Fruit fly (Drosophila melanogaster): ENCODE measurements around the gene Cpr67Fa2.

The Cpr67Fa2 gene

DNA sequence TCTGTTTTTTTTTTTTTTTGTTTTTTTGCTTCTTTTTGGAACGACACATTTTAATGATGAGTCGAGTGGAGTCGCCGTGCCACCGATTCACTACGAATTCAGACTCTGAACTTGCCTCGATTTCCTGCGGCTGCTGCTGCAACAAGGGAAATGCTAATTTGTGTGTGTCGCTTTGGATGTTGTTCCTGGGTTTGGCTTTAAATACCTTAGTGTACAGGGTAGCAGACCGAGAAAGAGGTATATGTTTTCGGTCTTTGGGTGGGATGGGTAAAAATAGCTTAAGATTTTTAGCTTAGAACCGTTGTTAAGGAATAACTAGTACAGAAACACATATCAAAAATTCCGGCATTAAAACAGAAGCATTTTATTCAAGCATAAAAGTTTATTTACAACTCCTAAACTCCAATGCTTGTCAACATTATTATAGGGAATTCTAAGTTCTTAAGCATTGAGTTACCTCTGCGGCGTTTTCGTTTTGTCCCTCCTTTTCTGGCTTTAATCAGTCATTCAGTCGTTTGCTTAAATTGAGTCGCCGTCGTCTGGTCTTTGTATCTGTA lies 43.5 kb downstream of the Cpr67Fa2 start (continued):
- TF ChIP-seq pdm3 (GFP tag; optimal IDR thresholded peaks at IDR 0.05) (no peak), spab (GFP tag; optimal IDR thresholded peaks at IDR 0.05) (no peak), CG6792 (GFP tag; optimal IDR thresholded peaks at IDR 0.05) (peak; percentile 13), Hr4 (GFP tag; optimal IDR thresholded peaks at IDR 0.05) (no peak), CG6808 (GFP tag; optimal IDR thresholded peaks at IDR 0.05) (no peak), Hr39 (GFP tag; optimal IDR thresholded peaks at IDR 0.05) (peak; percentile 51), acj6 (GFP tag; optimal IDR thresholded peaks at IDR 0.05) (peak; percentile 13), CG16779 (tag; optimal IDR thresholded peaks at IDR 0.05) (no peak), CG8119 (GFP tag; IDR thresholded peaks at IDR 0.05) (no peak), CG1621 (tag; optimal IDR thresholded peaks at IDR 0.05) (no peak), CG3919 (GFP tag; optimal IDR thresholded peaks at IDR 0.05) (no peak), Sox15 (GFP tag; optimal IDR thresholded peaks at IDR 0.05) (no peak), CG31627 (GFP tag; optimal IDR thresholded peaks at IDR 0.05) (peak; percentile 44), Lpt (GFP tag; optimal IDR thresholded peaks at IDR 0.05) (no peak), fd85E (GFP tag; optimal IDR thresholded peaks at IDR 0.05) (no peak)

DNA sequence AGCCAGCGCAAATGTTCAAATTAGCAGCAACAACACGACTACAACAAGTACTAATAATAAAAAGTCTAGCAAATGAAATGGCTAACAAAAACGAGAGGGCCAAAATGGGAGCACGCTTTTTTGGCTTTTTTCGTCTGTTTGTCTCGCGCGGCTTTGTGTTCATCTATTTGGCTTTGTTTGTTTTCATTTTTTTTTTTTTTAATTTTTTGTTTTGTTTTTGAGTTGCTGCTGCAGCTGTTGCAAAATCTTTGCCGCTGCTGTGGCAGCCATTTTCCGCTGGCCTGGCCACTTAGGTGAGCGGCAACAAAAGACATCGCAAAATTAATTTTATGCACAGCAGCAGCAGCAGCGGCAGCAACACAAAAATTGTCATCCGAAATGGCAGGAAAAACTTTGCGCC lies 46.6 kb downstream of the Cpr67Fa2 start:
- TF ChIP-seq CG10669 (GFP tag; optimal IDR thresholded peaks at IDR 0.05) (no peak), CG8319 (GFP tag; optimal IDR thresholded peaks at IDR 0.05) (no peak), eg (GFP tag; IDR thresholded peaks at IDR 0.05) (peak; percentile 77), CG6276 (GFP tag; optimal IDR thresholded peaks at IDR 0.05) (peak; percentile 42), CG6163 (GFP tag; IDR thresholded peaks at IDR 0.05) (peak; percentile 28; the same call in 1 of the 3 replicates), CG8119 (GFP tag; IDR thresholded peaks at IDR 0.05) (no peak), Eip78C (GFP tag) (peak; percentile 14), OdsH (GFP tag; optimal IDR thresholded peaks at IDR 0.05) (no peak)

DNA sequence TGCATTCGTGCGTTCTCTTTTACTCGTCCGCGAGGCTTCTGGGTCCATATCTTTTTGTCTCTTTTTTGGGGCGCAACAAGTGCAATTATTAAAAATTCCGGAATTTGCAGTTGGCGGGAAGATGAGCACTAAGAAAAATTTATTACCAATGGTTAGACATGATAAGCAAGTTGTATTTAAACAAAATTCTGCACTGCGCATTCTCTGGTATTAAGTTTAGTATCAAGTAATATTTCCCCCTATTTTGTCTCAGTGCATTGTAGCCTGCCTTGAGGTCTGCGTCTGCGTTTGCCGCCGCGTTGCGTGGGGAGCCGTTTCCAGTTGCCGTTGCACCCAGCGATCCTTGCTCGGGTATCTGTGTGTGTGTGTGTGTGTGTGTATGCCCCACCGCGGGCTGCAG lies 48.8 kb downstream of the Cpr67Fa2 start:
- TF ChIP-seq Gug (GFP tag; IDR thresholded peaks at IDR 0.05), result no peak
- TF ChIP-seq dac (GFP tag; optimal IDR thresholded peaks at IDR 0.05), result no peak
- TF ChIP-seq CG8319 (GFP tag; optimal IDR thresholded peaks at IDR 0.05), result peak; percentile 40
- peak; percentile 59; the same call in 2 of the 3 replicates for TF ChIP-seq eg (GFP tag; IDR thresholded peaks at IDR 0.05)
- TF ChIP-seq CG6276 (GFP tag; optimal IDR thresholded peaks at IDR 0.05), result peak; percentile 8
- TF ChIP-seq Eip75B (GFP tag; optimal IDR thresholded peaks at IDR 0.05), result peak; percentile 81
- TF ChIP-seq vri (GFP tag; optimal IDR thresholded peaks at IDR 0.05), result peak; percentile 67
- TF ChIP-seq ss (GFP tag; optimal IDR thresholded peaks at IDR 0.05), result peak; percentile 63 to 76
- no peak for TF ChIP-seq CG11294 (GFP tag; IDR thresholded peaks at IDR 0.05)
- peak; percentile 80 for TF ChIP-seq topi (GFP tag; optimal IDR thresholded peaks at IDR 0.05)
- peak; percentile 39 for TF ChIP-seq Blimp-1 (GFP tag; optimal IDR thresholded peaks at IDR 0.05)
- TF ChIP-seq CG11902 (GFP tag; optimal IDR thresholded peaks at IDR 0.05), result peak; percentile 61
- no peak for TF ChIP-seq CG4318 (GFP tag; optimal IDR thresholded peaks at IDR 0.05)
- TF ChIP-seq CG15336 (GFP tag; IDR thresholded peaks at IDR 0.05), result 0 out of 2 replicates have a peak, but pooled peaks have one; percentile 31
- TF ChIP-seq Ets96B (tag; optimal IDR thresholded peaks at IDR 0.05), result peak; percentile 75
- peak; percentile 57 for TF ChIP-seq CG32006 (GFP tag; optimal IDR thresholded peaks at IDR 0.05)
- TF ChIP-seq CG6163 (GFP tag; IDR thresholded peaks at IDR 0.05), result peak; percentile 78
- no peak for TF ChIP-seq fkh (GFP tag; optimal IDR thresholded peaks at IDR 0.05)
- TF ChIP-seq esn (GFP tag; optimal IDR thresholded peaks at IDR 0.05), result peak; percentile 83
- TF ChIP-seq fd59A (GFP tag; optimal IDR thresholded peaks at IDR 0.05), result peak; percentile 36
- TF ChIP-seq CG8632 (GFP tag; optimal IDR thresholded peaks at IDR 0.05), result peak; percentile 59
- peak in 1 of 2 experiments; percentile 16 for TF ChIP-seq salr (GFP tag; optimal IDR thresholded peaks at IDR 0.05)
- TF ChIP-seq Eip78C (GFP tag), result peak; percentile 92
- TF ChIP-seq CG3919 (GFP tag; optimal IDR thresholded peaks at IDR 0.05), result peak; percentile 78
- TF ChIP-seq CG7368 (GFP tag; optimal IDR thresholded peaks at IDR 0.05), result peak; percentile 76
- peak; percentile 71 for TF ChIP-seq Smox (GFP tag; optimal IDR thresholded peaks at IDR 0.05)
- peak; percentile 38 for TF ChIP-seq Eip93F (GFP tag; optimal IDR thresholded peaks at IDR 0.05)
- TF ChIP-seq svp (GFP tag), result peak; percentile 90
- peak; percentile 81 for TF ChIP-seq Sox102F (GFP tag; optimal IDR thresholded peaks at IDR 0.05)
- TF ChIP-seq achi (GFP tag; optimal IDR thresholded peaks at IDR 0.05), result peak; percentile 59
- no peak for TF ChIP-seq Sox15 (GFP tag; optimal IDR thresholded peaks at IDR 0.05)
- peak; percentile 78 for TF ChIP-seq Hr39 (GFP tag; optimal IDR thresholded peaks at IDR 0.05)
- 0 out of 3 replicates have a peak, but pooled peaks have one; percentile 43 for TF ChIP-seq CG8119 (GFP tag; IDR thresholded peaks at IDR 0.05)
- TF ChIP-seq CG10669 (GFP tag; optimal IDR thresholded peaks at IDR 0.05), result peak; percentile 75
- peak; percentile 73 for TF ChIP-seq pdm3 (GFP tag; optimal IDR thresholded peaks at IDR 0.05)
- TF ChIP-seq CG1621 (tag; optimal IDR thresholded peaks at IDR 0.05), result peak; percentile 77

Measured in whole organism, prepupa.